Worm (Caenorhabditis elegans) whole organism, L4 larva: Measurements from ENCODE around the gene R07B7.6.

Experiments used
- D1046.2 ChIP-seq: fragments of 200-800 bp; sonication (Bioruptor generic); IDR thresholded peaks from 2 replicates; pipeline ENCODE4 v1.3.6; 2022; ENCODE audit warnings: missing genetic modification characterization, missing compliant biosample characterization
- F49E8.2 ChIP-seq: sonication (generic microtip); optimal IDR thresholded peaks from 2 replicates; lab custom pipeline; 2016; ENCODE audit warnings: missing compliant biosample characterization, mild to moderate bottlenecking, missing genetic modification characterization, borderline replicate concordance
- ZK546.5 ChIP-seq, 2 experiments: sonication (generic microtip); optimal IDR thresholded peaks; 2 replicates each; lab custom pipeline; 2017; ENCODE audit warnings: missing biosample characterization in 2 of 2, missing genetic modification characterization in 2 of 2
- pha-4 ChIP-seq, 2 experiments: fragments of 150-350 bp in 1 of 2; fragments of 200-800 bp in 1 of 2; sonication (Bioruptor generic) in 1 of 2; IDR thresholded peaks in 1 of 2; optimal IDR thresholded peaks in 1 of 2; 2 replicates each; pipeline versions ENCODE4 v1.3.6 to Lab custom; 2014 to 2022; ENCODE audit warnings: missing genetic modification characterization in 2 of 2, missing genetic modification reagents in 2 of 2, missing biosample characterization in 1 of 2, missing compliant biosample characterization in 1 of 2

ce11 chrV:12106841-12107240, 32.1 kb upstream of the R07B7.6 start, which contains the start of gene nhr-136:
- TF ChIP-seq F49E8.2 (tag; lab: Kevin White, UChicago) (no peak), pha-4 (GFP tag; IDR thresholded peaks at IDR 0.05; lab: Robert Waterston, UW) (no peak), pha-4 (tag; optimal IDR thresholded peaks at IDR 0.05; lab: Kevin White, UChicago) (no peak), D1046.2 (GFP tag; lab: Robert Waterston, UW) (no peak), ZK546.5 (tag; optimal IDR thresholded peaks at IDR 0.05; lab: Kevin White, UChicago) (no peak)
